Fruit fly (Drosophila melanogaster): ENCODE data around the gene CG10232.

The CG10232 gene

DNA sequence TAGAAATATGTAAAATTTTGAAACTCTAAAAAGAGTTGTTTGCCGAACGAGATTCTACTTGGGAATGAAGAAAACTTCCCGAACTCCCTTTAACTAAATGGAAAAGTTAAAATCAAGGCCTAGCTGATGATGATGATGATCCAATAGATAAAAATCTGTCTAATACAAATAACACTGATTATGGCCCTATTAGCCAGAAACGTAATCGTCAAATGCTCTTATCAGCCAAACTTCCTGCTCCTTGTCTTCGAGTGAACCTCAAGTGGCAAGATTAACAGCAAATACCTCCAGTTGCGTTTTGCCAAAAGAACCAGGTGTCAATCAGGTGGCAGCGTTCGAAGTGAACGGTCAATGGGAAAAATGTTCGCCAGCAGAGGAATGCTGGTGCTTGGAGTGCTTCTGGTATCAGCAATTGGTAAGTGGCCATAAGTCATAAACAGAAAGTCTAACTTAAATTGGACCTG lies 21.1 kb downstream of the CG10232 start, which contains the start of the genes CG31468 and Gba1a:
TSS of gene CG31468 (minus strand) at position 51 of the 464 bp plus-strand sequence.
TSS of gene Gba1a (plus strand) at position 318 of the 464 bp plus-strand sequence.
- peak; percentile 26 for TF ChIP-seq Vsx2 (GFP tag; optimal IDR thresholded peaks at IDR 0.05; ENCODE audit: partially characterized antibody)
- TF ChIP-seq Rel (GFP tag; optimal IDR thresholded peaks at IDR 0.05), result no peak
- TF ChIP-seq Rel (tag; optimal IDR thresholded peaks at IDR 0.05), result no peak
- TF ChIP-seq usp (GFP tag; optimal IDR thresholded peaks at IDR 0.05), result no peak
- peak; percentile 16 for TF ChIP-seq h (GFP tag; optimal IDR thresholded peaks at IDR 0.05)

DNA sequence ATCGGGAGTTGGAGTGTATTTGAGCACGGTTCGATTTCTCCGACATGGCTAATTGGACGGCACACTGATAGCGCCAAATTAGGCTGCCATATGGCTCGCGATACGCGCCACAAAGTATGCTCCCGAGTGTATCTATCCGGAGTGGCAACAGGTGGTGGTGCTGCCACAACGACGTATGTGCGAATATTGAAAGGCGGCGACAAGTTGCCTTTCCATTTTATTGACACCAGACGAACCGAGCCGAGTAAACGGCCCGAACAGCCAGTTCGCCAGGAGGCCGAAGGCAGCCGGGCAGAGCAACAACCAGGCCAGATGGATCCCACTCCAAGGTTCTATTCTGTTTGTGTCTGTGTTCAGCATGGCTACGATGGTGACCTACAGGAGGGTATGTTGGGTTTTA lies 22.6 kb downstream of the CG10232 start, which contains the start of gene prt:
TSS of gene prt (minus strand) at position 193 of the 400 bp plus-strand sequence.
- TF ChIP-seq dsf (GFP tag; optimal IDR thresholded peaks at IDR 0.05; ENCODE audit: borderline replicate concordance) (no peak), Sp1 (GFP tag; optimal IDR thresholded peaks at IDR 0.05) (no peak), Hnf4 (GFP tag; optimal IDR thresholded peaks at IDR 0.05) (no peak), CrebA (GFP tag; optimal IDR thresholded peaks at IDR 0.05; ENCODE audit: borderline replicate concordance) (no peak), brk (GFP tag; optimal IDR thresholded peaks at IDR 0.05) (no peak), fru (GFP tag; optimal IDR thresholded peaks at IDR 0.05) (no peak), Abd-B (GFP tag; optimal IDR thresholded peaks at IDR 0.05) (no peak), tai (GFP tag; optimal IDR thresholded peaks at IDR 0.05) (no peak)

DNA sequence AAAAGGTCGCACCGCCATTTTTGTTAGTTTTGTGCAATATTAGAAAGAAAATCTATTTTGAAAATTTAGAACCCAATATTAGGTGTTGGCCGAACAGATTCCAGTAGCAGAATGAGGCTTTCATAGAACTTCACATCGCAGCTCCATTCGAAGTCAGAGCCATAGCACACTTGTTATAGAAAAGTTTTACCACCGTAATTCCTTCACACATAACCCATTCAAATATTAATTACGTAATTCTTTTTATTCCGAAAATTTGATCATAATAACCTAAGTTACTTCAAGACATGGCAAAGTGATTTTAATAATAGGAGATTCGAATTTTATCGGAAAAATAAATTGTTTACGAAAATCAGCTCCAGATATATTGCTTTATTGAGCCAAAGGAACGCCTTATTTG lies 25.3 kb downstream of the CG10232 start, which contains the start of gene CG10252:
TSS of gene CG10252 (minus strand) at position 101 of the 400 bp plus-strand sequence.
- TF ChIP-seq Mio (GFP tag; optimal IDR thresholded peaks at IDR 0.05) (no peak), Myc (optimal IDR thresholded peaks at IDR 0.05) (no peak)

DNA sequence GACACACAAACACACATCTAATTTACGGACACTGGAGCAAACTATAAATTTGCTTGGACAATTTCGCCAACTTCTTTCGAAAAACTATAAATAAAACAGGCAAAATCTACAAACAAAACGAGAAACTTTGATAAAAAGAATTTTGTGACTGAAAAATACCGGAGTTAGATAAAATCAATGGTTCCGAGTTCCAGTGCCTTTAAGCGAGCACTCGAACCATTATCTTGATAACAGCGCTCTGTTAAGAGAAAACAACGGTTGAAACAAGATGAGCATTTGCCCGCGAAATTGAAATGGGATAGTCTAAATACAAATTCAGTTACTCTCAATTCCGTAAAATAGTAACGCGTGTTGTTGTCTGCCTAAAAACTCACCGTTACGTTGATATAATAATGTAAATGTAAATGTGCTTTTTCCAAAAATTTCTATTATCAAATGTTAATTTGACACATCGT lies 26.8 kb downstream of the CG10232 start, which contains the start of gene CG10254:
TSS of gene CG10254 (minus strand) at position 405 of the 455 bp plus-strand sequence.
- TF ChIP-seq woc (GFP tag; optimal IDR thresholded peaks at IDR 0.05) (no peak), Hr78 (GFP tag; optimal IDR thresholded peaks at IDR 0.05) (no peak), h (GFP tag; optimal IDR thresholded peaks at IDR 0.05) (no peak), Vsx2 (GFP tag; optimal IDR thresholded peaks at IDR 0.05; ENCODE audit: partially characterized antibody) (no peak), sage (GFP tag; optimal IDR thresholded peaks at IDR 0.05) (no peak), br (GFP tag; optimal IDR thresholded peaks at IDR 0.05) (no peak), Sp1 (GFP tag; optimal IDR thresholded peaks at IDR 0.05) (no peak), brk (GFP tag; optimal IDR thresholded peaks at IDR 0.05) (no peak), CrebA (GFP tag; optimal IDR thresholded peaks at IDR 0.05; ENCODE audit: borderline replicate concordance) (no peak), dl (GFP tag; optimal IDR thresholded peaks at IDR 0.05; ENCODE audit: insufficient read depth in 1 of 2, partially characterized antibody in 2 of 2) (no peak)

DNA sequence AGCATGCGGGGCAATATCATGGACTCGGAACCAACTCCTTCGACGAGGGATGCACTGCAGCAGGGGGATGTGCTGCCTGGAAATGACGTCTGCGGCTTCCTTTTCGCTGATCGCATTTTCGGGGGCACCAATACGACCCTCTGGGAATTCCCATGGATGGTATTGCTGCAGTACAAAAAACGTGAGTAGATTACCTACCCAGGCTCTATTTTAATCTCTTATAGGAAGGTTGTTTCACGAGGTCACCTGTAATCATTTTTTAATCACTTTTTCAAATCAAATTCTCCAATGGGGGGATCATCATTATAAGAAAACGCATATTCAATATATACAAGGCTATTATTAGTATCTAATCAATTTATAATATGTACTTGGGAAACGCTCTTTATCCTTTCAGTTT lies 34.5 kb downstream of the CG10232 start:
- TF ChIP-seq lola (GFP tag; optimal IDR thresholded peaks at IDR 0.05), result no peak
- TF ChIP-seq Rel (GFP tag; optimal IDR thresholded peaks at IDR 0.05), result no peak
- peak; percentile 86 for TF ChIP-seq Rel (tag; optimal IDR thresholded peaks at IDR 0.05)

DNA sequence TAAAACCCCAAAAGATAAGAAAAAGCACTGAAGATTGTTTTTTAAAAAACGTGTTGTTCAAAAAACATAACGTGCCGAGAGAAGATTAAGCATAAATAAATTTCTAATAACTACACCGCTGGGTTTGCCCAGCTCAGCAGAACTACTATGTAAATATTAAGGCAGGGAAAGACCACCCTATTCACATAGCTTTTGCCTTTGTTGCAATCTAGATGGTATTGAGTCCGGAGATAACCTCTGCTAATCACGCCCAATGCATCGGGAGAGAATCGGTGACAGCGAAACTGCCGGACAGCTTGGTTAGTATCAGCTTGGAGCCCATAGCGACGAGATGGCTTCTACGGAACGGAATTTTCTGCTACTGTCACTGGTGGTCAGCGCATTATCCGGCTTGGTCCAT lies 35.5 kb downstream of the CG10232 start, which contains the start of gene SPE:
TSS of gene SPE (plus strand) at position 301 of the 400 bp plus-strand sequence.
- TF ChIP-seq Rel (GFP tag; optimal IDR thresholded peaks at IDR 0.05) (no peak), Rel (tag; optimal IDR thresholded peaks at IDR 0.05) (peak; percentile 68), usp (GFP tag; optimal IDR thresholded peaks at IDR 0.05) (no peak)

DNA sequence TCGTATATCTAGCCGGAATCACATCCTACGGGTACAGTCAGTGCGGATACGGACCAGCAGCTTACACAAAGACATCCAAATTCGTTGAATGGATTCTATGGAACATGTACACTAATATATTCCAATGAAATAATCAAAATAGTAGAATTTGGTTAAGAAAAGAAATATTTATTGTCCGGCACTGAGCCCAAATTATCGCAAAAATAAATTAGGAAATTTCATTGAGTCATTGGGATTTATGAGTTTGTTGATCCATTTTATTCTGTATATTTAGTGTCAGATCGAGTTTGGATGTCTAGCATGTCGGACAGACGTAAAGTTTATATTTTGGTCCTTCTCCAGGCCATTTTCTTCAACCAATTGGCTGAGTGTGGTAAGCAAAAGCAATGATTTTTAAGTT lies 37.7 kb downstream of the CG10232 start, which contains the start of gene CG18754:
TSS of gene CG18754 (plus strand) at position 301 of the 400 bp plus-strand sequence.
- no peak for TF ChIP-seq Hr78 (GFP tag; optimal IDR thresholded peaks at IDR 0.05)
- TF ChIP-seq tai (GFP tag; optimal IDR thresholded peaks at IDR 0.05), result no peak
- no peak for TF ChIP-seq Hnf4 (GFP tag; optimal IDR thresholded peaks at IDR 0.05)
- TF ChIP-seq Jra (GFP tag; optimal IDR thresholded peaks at IDR 0.05), result no peak
- no peak for TF ChIP-seq GATAd (GFP tag; optimal IDR thresholded peaks at IDR 0.05)
- TF ChIP-seq OdsH (GFP tag; optimal IDR thresholded peaks at IDR 0.05), result no peak
- TF ChIP-seq lola (GFP tag; optimal IDR thresholded peaks at IDR 0.05), result no peak
- no peak for TF ChIP-seq pan (optimal IDR thresholded peaks at IDR 0.05)

DNA sequence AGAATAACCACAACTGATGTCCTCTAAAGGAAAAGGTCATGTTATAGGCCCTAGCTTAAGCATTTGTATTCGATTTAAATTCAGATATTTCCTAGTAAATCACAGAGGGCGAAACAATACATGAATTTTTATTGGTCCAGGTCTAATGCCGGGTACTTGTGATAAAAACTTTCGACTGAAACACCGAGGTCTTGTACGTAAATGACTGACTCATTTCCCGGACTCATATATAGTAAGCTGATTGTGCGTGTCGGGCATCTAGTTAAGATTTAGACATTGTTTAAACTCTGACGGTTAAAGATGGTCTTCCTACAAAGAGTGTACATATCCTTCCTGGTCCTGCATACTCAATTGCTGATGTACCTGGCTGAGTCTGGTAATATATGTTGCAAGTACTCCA lies 39.2 kb downstream of the CG10232 start, which contains the start of gene CG16710:
TSS of gene CG16710 (plus strand) at position 301 of the 400 bp plus-strand sequence.
- TF ChIP-seq N (GFP tag; optimal IDR thresholded peaks at IDR 0.05) (no peak), Myc (optimal IDR thresholded peaks at IDR 0.05) (no peak), dl (GFP tag; optimal IDR thresholded peaks at IDR 0.05; ENCODE audit: insufficient read depth in 1 of 2, partially characterized antibody in 2 of 2) (no peak), dsf (GFP tag; optimal IDR thresholded peaks at IDR 0.05; ENCODE audit: borderline replicate concordance) (no peak), Sp1 (GFP tag; optimal IDR thresholded peaks at IDR 0.05) (no peak), Hr83 (GFP tag; optimal IDR thresholded peaks at IDR 0.05; ENCODE audit: poor library complexity, severe bottlenecking) (no peak), rgr (GFP tag; optimal IDR thresholded peaks at IDR 0.05) (no peak), br (GFP tag; optimal IDR thresholded peaks at IDR 0.05) (no peak), Rel (GFP tag; optimal IDR thresholded peaks at IDR 0.05) (no peak), Rel (tag; optimal IDR thresholded peaks at IDR 0.05) (no peak), dmrt93B (GFP tag; optimal IDR thresholded peaks at IDR 0.05) (no peak), tai (GFP tag; optimal IDR thresholded peaks at IDR 0.05) (no peak), psq (GFP tag; optimal IDR thresholded peaks at IDR 0.05) (no peak), brk (GFP tag; optimal IDR thresholded peaks at IDR 0.05) (no peak), Jra (GFP tag; optimal IDR thresholded peaks at IDR 0.05) (no peak), Hr78 (GFP tag; optimal IDR thresholded peaks at IDR 0.05) (no peak), fru (GFP tag; optimal IDR thresholded peaks at IDR 0.05) (no peak)

Measured in whole organism, wandering third instar larva.